Fruit fly (Drosophila melanogaster): ENCODE results near the gene Grx1.

Grx1 gene

dm6 chr3L:18869035-18869826 is at the start of gene Grx1 (continued):
- TF ChIP-seq HHEX (GFP tag; optimal IDR thresholded peaks at IDR 0.05) = peak; percentile 36
- peak; percentile 38 for TF ChIP-seq CrebB (tag; optimal IDR thresholded peaks at IDR 0.05)
- peak; percentile 19; the same call in 1 of the 2 replicates for TF ChIP-seq HLH3B (GFP tag; IDR thresholded peaks at IDR 0.05)
- no peak for TF ChIP-seq Dfd (GFP tag; optimal IDR thresholded peaks at IDR 0.05)
- peak; percentile 59 for TF ChIP-seq grau (tag; optimal IDR thresholded peaks at IDR 0.05)
- 0 out of 2 replicates have a peak, but pooled peaks have one; percentile 22 for TF ChIP-seq lmd (GFP tag; IDR thresholded peaks at IDR 0.05)
- no peak for TF ChIP-seq Tbp (GFP tag; optimal IDR thresholded peaks at IDR 0.05)
- TF ChIP-seq ind (GFP tag; optimal IDR thresholded peaks at IDR 0.05) = peak; percentile 66
- TF ChIP-seq CG18262 (tag; optimal IDR thresholded peaks at IDR 0.05) = peak; percentile 61
- TF ChIP-seq Elba2 (GFP tag; optimal IDR thresholded peaks at IDR 0.05) = no peak
- peak; percentile 40 for TF ChIP-seq Ssrp (tag; optimal IDR thresholded peaks at IDR 0.05)
- TF ChIP-seq Bteb2 (GFP tag; optimal IDR thresholded peaks at IDR 0.05) = peak; percentile 48
- peak; percentile 9 for TF ChIP-seq CG17186 (GFP tag; optimal IDR thresholded peaks at IDR 0.05)
- peak; percentile 43 to 92 for TF ChIP-seq Pdp1 (GFP tag; optimal IDR thresholded peaks at IDR 0.05)
- peak; percentile 40 for TF ChIP-seq CG7786 (GFP tag; optimal IDR thresholded peaks at IDR 0.05)
- TF ChIP-seq CG9727 (GFP tag; optimal IDR thresholded peaks at IDR 0.05) = peak; percentile 49
- peak; percentile 33 for TF ChIP-seq CG12219 (GFP tag; optimal IDR thresholded peaks at IDR 0.05)
- peak; percentile 36 for TF ChIP-seq Atf-2 (GFP tag; optimal IDR thresholded peaks at IDR 0.05)
- TF ChIP-seq corto (GFP tag; optimal IDR thresholded peaks at IDR 0.05) = peak; percentile 36
- TF ChIP-seq CG14710 (tag; optimal IDR thresholded peaks at IDR 0.05) = peak; percentile 60
- peak; percentile 84 for TF ChIP-seq MBD-R2 (GFP tag; IDR thresholded peaks at IDR 0.05)
- TF ChIP-seq Max (GFP tag; optimal IDR thresholded peaks at IDR 0.05) = peak; percentile 62
- 0 out of 3 replicates have a peak, but pooled peaks have one; percentile 38 for TF ChIP-seq ci (GFP tag; IDR thresholded peaks at IDR 0.05)
- TF ChIP-seq D19A (tag; optimal IDR thresholded peaks at IDR 0.05) = peak; percentile 71
- TF ChIP-seq row (GFP tag; IDR thresholded peaks at IDR 0.05) = peak; percentile 73
- peak; percentile 66 for TF ChIP-seq Nf-YC (tag; optimal IDR thresholded peaks at IDR 0.05)
- peak; percentile 22; the same call in 1 of the 2 replicates for TF ChIP-seq Awh (GFP tag; IDR thresholded peaks at IDR 0.05)
- TF ChIP-seq dan (GFP tag; IDR thresholded peaks at IDR 0.05) = no peak
- peak; percentile 53 for TF ChIP-seq CG13775 (GFP tag; optimal IDR thresholded peaks at IDR 0.05)
- no peak for TF ChIP-seq shn (GFP tag; optimal IDR thresholded peaks at IDR 0.05)
- peak; percentile 33 for TF ChIP-seq CG3995 (GFP tag; optimal IDR thresholded peaks at IDR 0.05)
- TF ChIP-seq Sox102F (GFP tag; optimal IDR thresholded peaks at IDR 0.05) = peak; percentile 54
- TF ChIP-seq CG7963 (GFP tag; IDR thresholded peaks at IDR 0.05; ENCODE audit: partially characterized antibody) = no peak
- TF ChIP-seq CG4820 (GFP tag; optimal IDR thresholded peaks at IDR 0.05) = peak; percentile 31
- peak; percentile 42 for TF ChIP-seq Mad (GFP tag; optimal IDR thresholded peaks at IDR 0.05)
- peak; percentile 38 for TF ChIP-seq CG1233 (GFP tag; optimal IDR thresholded peaks at IDR 0.05)
- TF ChIP-seq Trl (optimal IDR thresholded peaks at IDR 0.05) = no peak
- peak; percentile 23 for TF ChIP-seq Trl (GFP tag; optimal IDR thresholded peaks at IDR 0.05)
- no peak for TF ChIP-seq CG31224 (GFP tag; IDR thresholded peaks at IDR 0.05)
- TF ChIP-seq CG8290 (GFP tag; optimal IDR thresholded peaks at IDR 0.05) = peak; percentile 50
- TF ChIP-seq CG8290 (tag; optimal IDR thresholded peaks at IDR 0.05) = peak in 1 of 2 experiments; percentile 35
- no peak for TF ChIP-seq Kr (GFP tag; optimal IDR thresholded peaks at IDR 0.05)
- peak; percentile 49 for TF ChIP-seq CG13296 (GFP tag; optimal IDR thresholded peaks at IDR 0.05)
- TF ChIP-seq CG6765 (GFP tag; optimal IDR thresholded peaks at IDR 0.05) = peak; percentile 61
- TF ChIP-seq CG17385 (GFP tag; optimal IDR thresholded peaks at IDR 0.05) = peak; percentile 51
- peak; percentile 8 for TF ChIP-seq ATbp (GFP tag; optimal IDR thresholded peaks at IDR 0.05)
- peak; percentile 36 for TF ChIP-seq ems (GFP tag; optimal IDR thresholded peaks at IDR 0.05)
- TF ChIP-seq Taf1 (GFP tag; IDR thresholded peaks at IDR 0.05) = peak; percentile 32; the same call in 1 of the 2 replicates
- peak; percentile 76 for TF ChIP-seq CG17829 (tag; optimal IDR thresholded peaks at IDR 0.05)
- no peak for TF ChIP-seq Poxn (GFP tag; IDR thresholded peaks at IDR 0.05)
